Worm (Caenorhabditis elegans) whole organism, L4 larva: ENCODE results near the gene srx-44.

Experiments
- dmd-8 ChIP-seq: fragments of 200-800 bp; sonication (Bioruptor generic); IDR thresholded peaks from 2 replicates; pipeline ENCODE4 v1.3.6; 2022; ENCODE audit warnings: missing genetic modification characterization, missing compliant biosample characterization
- mdl-1 ChIP-seq, 2 experiments: fragments of 150-350 bp in 1 of 2; sonication (generic microtip) in 1 of 2; optimal IDR thresholded peaks; 2 replicates each; lab custom pipeline; 2014 to 2017; ENCODE audit warnings: missing biosample characterization in 2 of 2, missing genetic modification characterization in 2 of 2
- mdt-29 ChIP-seq: fragments of 200-800 bp; sonication (Bioruptor generic); IDR thresholded peaks from 2 replicates; pipeline ENCODE4 v1.3.6; 2022; ENCODE audit warnings: missing genetic modification reagents, missing genetic modification characterization, missing compliant biosample characterization
- mep-1 ChIP-seq: fragments of 150-350 bp; sonication (generic microtip); optimal IDR thresholded peaks from 3 replicates; lab custom pipeline; 2014; ENCODE audit warnings: missing biosample characterization, missing genetic modification characterization
- nhr-25 ChIP-seq: sonication (generic microtip); optimal IDR thresholded peaks from 2 replicates; lab custom pipeline; 2017; ENCODE audit warnings: missing genetic modification characterization, mild to moderate bottlenecking, missing compliant biosample characterization, antibody characterized with exemption, moderate library complexity, borderline replicate concordance; ENCODE audit not compliant: insufficient read depth
- nhr-28 ChIP-seq: fragments of 150-350 bp; optimal IDR thresholded peaks from 2 replicates; lab custom pipeline; 2014; ENCODE audit warnings: missing biosample characterization, missing genetic modification characterization
- pha-4 ChIP-seq, 2 experiments: fragments of 150-350 bp in 1 of 2; fragments of 200-800 bp in 1 of 2; sonication (Bioruptor generic) in 1 of 2; IDR thresholded peaks in 1 of 2; optimal IDR thresholded peaks in 1 of 2; 2 replicates each; pipeline versions ENCODE4 v1.3.6 to Lab custom; 2014 to 2022; ENCODE audit warnings: missing genetic modification characterization in 2 of 2, missing genetic modification reagents in 2 of 2, missing biosample characterization in 1 of 2, missing compliant biosample characterization in 1 of 2
- unc-130 ChIP-seq: sonication (generic microtip); optimal IDR thresholded peaks from 2 replicates; lab custom pipeline; 2016; ENCODE audit warnings: missing genetic modification reagents, missing genetic modification characterization, missing compliant biosample characterization
- zag-1 ChIP-seq: fragments of 150-350 bp; optimal IDR thresholded peaks from 2 replicates; lab custom pipeline; 2014; ENCODE audit warnings: missing biosample characterization, missing genetic modification characterization

DNA sequence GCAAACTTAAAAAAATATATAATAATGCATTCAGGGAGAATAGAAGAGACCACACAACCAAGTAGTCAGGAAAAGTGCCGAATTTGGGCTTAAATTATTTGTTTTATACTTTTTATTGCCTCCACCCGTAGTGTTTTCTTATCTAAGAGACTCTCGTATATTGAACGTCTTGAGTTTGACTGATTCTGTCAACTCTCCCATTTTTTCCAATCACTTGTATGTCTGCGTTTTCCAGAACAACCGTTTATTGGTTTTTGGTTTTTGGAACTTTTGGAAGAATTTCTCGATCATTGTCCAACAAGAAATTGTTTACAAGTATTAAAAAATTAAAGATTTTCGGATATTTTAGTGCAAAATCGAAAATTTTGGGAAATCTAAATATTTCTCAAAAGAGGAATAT, 23.5 kb downstream of the srx-44 start:
- TF ChIP-seq mdt-29 (no peak), nhr-25 (tag; lab: Kevin White, UChicago) (no peak), zag-1 (tag; lab: Kevin White, UChicago) (no peak), unc-130 (GFP tag; lab: Kevin White, UChicago) (no peak), mep-1 (tag; lab: Kevin White, UChicago) (no peak), pha-4 (GFP tag; IDR thresholded peaks at IDR 0.05; lab: Robert Waterston, UW) (no peak), pha-4 (tag; optimal IDR thresholded peaks at IDR 0.05; lab: Kevin White, UChicago) (no peak), nhr-28 (tag; lab: Kevin White, UChicago) (peak; percentile 42), dmd-8 (GFP tag; lab: Robert Waterston, UW) (no peak), mdl-1 (tag; optimal IDR thresholded peaks at IDR 0.05; lab: Kevin White, UChicago) (no peak)
